Fruit fly (Drosophila melanogaster) whole organism, embryonic: ENCODE data around the gene Cyp313a4.
A peak's percentile ranks its signal among the peaks of the same experiment; 100 is the strongest.

Source experiments
- Atf6 ChIP-seq: fragments of 200-800 bp; sonication (Bioruptor generic); IDR thresholded peaks from 2 replicates; pipeline ENCODE4 v1.3.6; 2022; ENCODE audit warnings: missing biosample characterization, missing genetic modification characterization
- C15 ChIP-seq: fragments of 200-800 bp; sonication (Bioruptor generic); IDR thresholded peaks from 3 replicates; pipeline ENCODE4 v1.3.6; 2022; ENCODE audit warnings: missing biosample characterization, missing genetic modification characterization
- CG10209 ChIP-seq: fragments of 200-800 bp; sonication (Bioruptor generic); optimal IDR thresholded peaks from 3 replicates; lab custom pipeline; 2017; ENCODE audit warnings: missing biosample characterization, mild to moderate bottlenecking, missing genetic modification characterization, missing genetic modification reagents
- CG1024 ChIP-seq: fragments of 200-800 bp; sonication (Bioruptor generic); IDR thresholded peaks from 2 replicates; pipeline ENCODE4 v1.3.6; 2022; ENCODE audit warnings: missing biosample characterization, missing genetic modification characterization
- CG10321 ChIP-seq: fragments of 200-800 bp; sonication (Bioruptor generic); IDR thresholded peaks from 2 replicates; pipeline ENCODE4 v1.3.6; 2022; ENCODE audit warnings: missing biosample characterization, missing genetic modification characterization
- CG10979 ChIP-seq: fragments of 200-800 bp; sonication (Bioruptor generic); optimal IDR thresholded peaks from 2 replicates; lab custom pipeline; 2018; ENCODE audit warnings: missing biosample characterization, mild to moderate bottlenecking, missing genetic modification characterization, moderate library complexity
- CG1233 ChIP-seq: fragments of 200-800 bp; sonication (Bioruptor generic); optimal IDR thresholded peaks from 4 replicates; lab custom pipeline; 2018; ENCODE audit warnings: missing biosample characterization, mild to moderate bottlenecking, missing genetic modification characterization
- CG13296 ChIP-seq: fragments of 200-800 bp; sonication (Bioruptor generic); optimal IDR thresholded peaks from 3 replicates; lab custom pipeline; 2018; ENCODE audit warnings: missing biosample characterization, mild to moderate bottlenecking, missing genetic modification characterization
- CG15514 ChIP-seq: fragments of 200-800 bp; sonication (Bioruptor generic); optimal IDR thresholded peaks from 3 replicates; lab custom pipeline; 2017; ENCODE audit warnings: missing biosample characterization, missing genetic modification characterization, mild to moderate bottlenecking, moderate library complexity, missing genetic modification reagents
- CG2678 ChIP-seq: fragments of 200-800 bp; sonication (Bioruptor generic); optimal IDR thresholded peaks from 3 replicates; lab custom pipeline; 2019; ENCODE audit warnings: missing biosample characterization, mild to moderate bottlenecking, missing genetic modification characterization, moderate library complexity
- CG32767 ChIP-seq: fragments of 200-800 bp; sonication (Bioruptor generic); IDR thresholded peaks from 2 replicates; pipeline ENCODE4 v1.3.6; 2022; ENCODE audit warnings: missing biosample characterization, missing genetic modification characterization
- CG3995 ChIP-seq: fragments of 200-800 bp; sonication (Bioruptor generic); optimal IDR thresholded peaks from 3 replicates; lab custom pipeline; 2016; ENCODE audit warnings: missing biosample characterization, missing genetic modification characterization
- CG4360 ChIP-seq: fragments of 200-800 bp; sonication (Bioruptor generic); IDR thresholded peaks from 2 replicates; pipeline ENCODE4 v1.3.6; 2022; ENCODE audit warnings: missing biosample characterization, missing genetic modification characterization
- CG6791 ChIP-seq: fragments of 200-800 bp; sonication (Bioruptor generic); IDR thresholded peaks from 3 replicates; pipeline ENCODE4 v1.3.6; 2022; ENCODE audit warnings: missing biosample characterization, missing genetic modification characterization; ENCODE audit not compliant: partially characterized antibody
- CG7745 ChIP-seq: fragments of 200-800 bp; sonication (Bioruptor generic); optimal IDR thresholded peaks from 2 replicates; lab custom pipeline; 2018; ENCODE audit warnings: missing biosample characterization, mild to moderate bottlenecking, missing genetic modification characterization, moderate library complexity
- CG9797 ChIP-seq: fragments of 200-800 bp; sonication (Bioruptor generic); optimal IDR thresholded peaks from 3 replicates; lab custom pipeline; 2018; ENCODE audit warnings: missing biosample characterization, mild to moderate bottlenecking, missing genetic modification characterization
- D19B ChIP-seq: fragments of 200-800 bp; sonication (Bioruptor generic); optimal IDR thresholded peaks from 2 replicates; lab custom pipeline; 2017; ENCODE audit warnings: missing biosample characterization, mild to moderate bottlenecking, missing genetic modification characterization
- Gug ChIP-seq: fragments of 200-800 bp; sonication (Bioruptor generic); IDR thresholded peaks from 4 replicates; pipeline ENCODE4 v1.3.6; 2022; ENCODE audit warnings: missing biosample characterization, missing genetic modification characterization
- HLH3B ChIP-seq: fragments of 200-800 bp; sonication (Bioruptor generic); IDR thresholded peaks from 2 replicates; pipeline ENCODE4 v1.3.6; 2022; ENCODE audit warnings: missing biosample characterization, missing genetic modification characterization
- Hmx ChIP-seq: fragments of 200-800 bp; sonication (Bioruptor generic); optimal IDR thresholded peaks from 2 replicates; lab custom pipeline; 2016; ENCODE audit warnings: missing biosample characterization, missing genetic modification characterization
- Kr ChIP-seq: fragments of 200-800 bp; sonication (Bioruptor generic); optimal IDR thresholded peaks from 2 replicates; lab custom pipeline; 2017; ENCODE audit warnings: missing biosample characterization, mild to moderate bottlenecking, missing genetic modification characterization
- Lhr ChIP-seq: fragments of 200-800 bp; sonication (Bioruptor generic); optimal IDR thresholded peaks from 3 replicates; lab custom pipeline; 2017; ENCODE audit warnings: mild to moderate bottlenecking, missing biosample characterization, missing genetic modification reagents, missing genetic modification characterization
- Mrtf ChIP-seq: fragments of 200-800 bp; sonication (Bioruptor generic); IDR thresholded peaks from 3 replicates; pipeline ENCODE4 v1.3.6; 2022; ENCODE audit warnings: missing biosample characterization, missing genetic modification characterization
- NC2β ChIP-seq: fragments of 200-800 bp; sonication (Bioruptor generic); optimal IDR thresholded peaks from 2 replicates; lab custom pipeline; 2016; ENCODE audit warnings: missing biosample characterization, missing genetic modification characterization
- Nf-YB ChIP-seq: fragments of 200-800 bp; sonication (Bioruptor generic); optimal IDR thresholded peaks from 3 replicates; lab custom pipeline; 2019; ENCODE audit warnings: missing biosample characterization, mild to moderate bottlenecking, missing genetic modification characterization, moderate library complexity
- Optix ChIP-seq: fragments of 200-800 bp; sonication (Bioruptor generic); IDR thresholded peaks from 3 replicates; pipeline ENCODE4 v1.3.6; 2022; ENCODE audit warnings: missing biosample characterization, missing genetic modification characterization
- PHDP ChIP-seq: fragments of 200-800 bp; sonication (Bioruptor generic); optimal IDR thresholded peaks from 3 replicates; lab custom pipeline; 2018; ENCODE audit warnings: missing biosample characterization, mild to moderate bottlenecking, missing genetic modification characterization, moderate library complexity
- Sox100B ChIP-seq: fragments of 200-800 bp; sonication (Bioruptor generic); optimal IDR thresholded peaks from 3 replicates; lab custom pipeline; 2018; ENCODE audit warnings: missing biosample characterization, mild to moderate bottlenecking, missing genetic modification characterization
- ab ChIP-seq: fragments of 200-800 bp; sonication (Bioruptor generic); optimal IDR thresholded peaks from 2 replicates; lab custom pipeline; 2016; ENCODE audit warnings: missing biosample characterization, missing genetic modification characterization
- ara ChIP-seq: fragments of 200-800 bp; sonication (Bioruptor generic); IDR thresholded peaks from 2 replicates; pipeline ENCODE4 v1.3.6; 2022; ENCODE audit warnings: missing biosample characterization, missing genetic modification characterization
- br ChIP-seq: fragments of >200 bp; optimal IDR thresholded peaks from 2 replicates; lab custom pipeline; 2017
- cas ChIP-seq: fragments of 200-800 bp; sonication (Bioruptor generic); IDR thresholded peaks from 2 replicates; pipeline ENCODE4 v1.3.6; 2022; ENCODE audit warnings: missing biosample characterization, missing genetic modification characterization
- cg ChIP-seq: fragments of 200-800 bp; sonication (Bioruptor generic); optimal IDR thresholded peaks from 3 replicates; lab custom pipeline; 2019; ENCODE audit warnings: missing biosample characterization, mild to moderate bottlenecking, missing genetic modification characterization, moderate library complexity
- crol ChIP-seq: fragments of 200-800 bp; sonication (Bioruptor generic); IDR thresholded peaks from 2 replicates; pipeline ENCODE4 v1.3.6; 2022; ENCODE audit warnings: missing biosample characterization, missing genetic modification characterization
- grn ChIP-seq: fragments of 200-800 bp; sonication (Bioruptor generic); optimal IDR thresholded peaks from 3 replicates; lab custom pipeline; 2017; ENCODE audit warnings: missing biosample characterization, missing genetic modification characterization
- kah ChIP-seq: fragments of 200-800 bp; sonication (Bioruptor generic); optimal IDR thresholded peaks from 2 replicates; lab custom pipeline; 2018; ENCODE audit warnings: missing biosample characterization, mild to moderate bottlenecking, missing genetic modification characterization
- kay ChIP-seq: fragments of 200-800 bp; sonication (Bioruptor generic); optimal IDR thresholded peaks from 2 replicates; lab custom pipeline; 2016; ENCODE audit warnings: missing biosample characterization, missing genetic modification characterization
- kni ChIP-seq: fragments of 200-800 bp; sonication (Bioruptor generic); optimal IDR thresholded peaks from 3 replicates; lab custom pipeline; 2017; ENCODE audit warnings: mild to moderate bottlenecking, missing biosample characterization, missing genetic modification reagents, missing genetic modification characterization
- knrl ChIP-seq: fragments of 200-800 bp; sonication (Bioruptor generic); IDR thresholded peaks from 3 replicates; pipeline ENCODE4 v1.3.6; 2022; ENCODE audit warnings: missing biosample characterization, missing genetic modification characterization; ENCODE audit not compliant: partially characterized antibody
- lov ChIP-seq, 2 experiments: fragments of 200-800 bp in 1 of 2; fragments of >200 bp in 1 of 2; sonication (Bioruptor generic) in 1 of 2; IDR thresholded peaks in 1 of 2; optimal IDR thresholded peaks in 1 of 2; 2 replicates in 1 of 2; 3 replicates in 1 of 2; pipeline versions ENCODE4 v1.3.6 to Lab custom; 2017 to 2022; ENCODE audit warnings: missing biosample characterization in 1 of 2, missing genetic modification characterization in 1 of 2
- nerfin-2 ChIP-seq: fragments of 200-800 bp; sonication (Bioruptor generic); IDR thresholded peaks from 2 replicates; pipeline ENCODE4 v1.3.6; 2022; ENCODE audit warnings: missing biosample characterization, missing genetic modification characterization; ENCODE audit not compliant: partially characterized antibody
- prd ChIP-seq, 3 experiments: fragments of >200 bp in 2 of 3; fragments of 200-800 bp in 1 of 3; sonication (Bioruptor generic) in 1 of 3; optimal IDR thresholded peaks in 2 of 3; IDR thresholded peaks in 1 of 3; 2 replicates in 2 of 3; 3 replicates in 1 of 3; pipeline versions ENCODE4 v1.3.6 to Lab custom; 2017 to 2022; ENCODE audit warnings: missing biosample characterization in 1 of 3, missing genetic modification characterization in 1 of 3
- pros ChIP-seq: fragments of 200-800 bp; sonication (Bioruptor generic); optimal IDR thresholded peaks from 3 replicates; lab custom pipeline; 2019; ENCODE audit warnings: missing biosample characterization, mild to moderate bottlenecking, missing genetic modification characterization, moderate library complexity
- run ChIP-seq: fragments of 200-800 bp; sonication (Bioruptor generic); optimal IDR thresholded peaks from 3 replicates; lab custom pipeline; 2018; ENCODE audit warnings: missing biosample characterization, mild to moderate bottlenecking, missing genetic modification characterization
- sr ChIP-seq: fragments of 200-800 bp; sonication (Bioruptor generic); IDR thresholded peaks from 3 replicates; pipeline ENCODE4 v1.3.6; 2022; ENCODE audit warnings: missing biosample characterization, missing genetic modification characterization
- tgo ChIP-seq: fragments of 200-800 bp; sonication (Bioruptor generic); IDR thresholded peaks from 3 replicates; pipeline ENCODE4 v1.3.6; 2022; ENCODE audit warnings: missing biosample characterization, missing genetic modification characterization
- tx ChIP-seq: fragments of 200-800 bp; sonication (Bioruptor generic); optimal IDR thresholded peaks from 2 replicates; lab custom pipeline; 2016; ENCODE audit warnings: missing biosample characterization, missing genetic modification characterization
- vnd ChIP-seq: fragments of 200-800 bp; sonication (Bioruptor generic); IDR thresholded peaks from 3 replicates; pipeline ENCODE4 v1.3.6; 2022; ENCODE audit warnings: missing biosample characterization, missing genetic modification characterization; ENCODE audit not compliant: partially characterized antibody

The Cyp313a4 gene

DNA sequence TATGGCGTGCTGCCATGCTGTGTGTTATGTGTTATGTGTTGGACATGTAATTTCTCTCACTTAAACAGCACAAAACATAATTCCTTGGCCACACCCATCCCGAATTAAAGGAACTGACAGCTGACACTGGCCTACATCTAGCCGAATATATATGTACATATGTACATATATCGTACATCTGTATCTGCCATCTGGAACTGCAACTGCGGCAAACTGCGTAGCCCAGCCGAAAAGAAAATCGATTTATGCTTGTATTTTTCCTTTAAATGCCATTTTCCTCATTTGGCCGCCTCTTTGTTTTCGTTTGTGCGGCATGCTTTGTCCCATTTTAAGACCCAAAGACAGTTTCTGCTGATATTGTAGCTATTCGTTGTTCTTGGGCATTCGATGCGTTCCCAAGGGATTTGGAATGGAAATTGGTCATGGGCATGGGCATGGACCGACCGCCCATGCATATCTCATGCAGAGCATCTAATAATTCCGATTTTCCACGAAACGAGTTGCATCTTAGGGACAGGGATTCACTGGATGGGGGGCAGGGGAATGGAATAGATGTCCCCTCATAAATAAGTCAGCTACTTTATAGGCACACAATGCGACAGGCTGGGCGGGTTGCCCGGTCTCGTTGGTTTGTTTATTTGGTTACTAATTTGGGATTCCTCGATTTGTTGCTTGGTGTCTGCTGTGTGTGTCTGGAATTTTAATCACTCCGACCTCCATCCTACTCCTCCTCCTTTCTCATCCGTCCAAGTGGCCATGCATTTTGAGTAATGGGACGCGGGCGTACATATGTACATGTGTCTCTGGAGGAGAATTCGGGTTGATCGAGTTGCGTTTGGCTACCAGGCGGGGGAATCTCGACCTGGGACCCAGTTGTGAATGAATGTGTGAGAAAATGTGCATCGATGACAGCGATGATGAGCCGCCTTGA lies 31.8 kb downstream of the Cyp313a4 start (continued):
- no peak for TF ChIP-seq sr
- no peak for TF ChIP-seq tgo
- TF ChIP-seq Optix: no peak
- no peak for TF ChIP-seq run (tag; lab: Kevin White, UChicago)
- TF ChIP-seq CG7745 (tag; lab: Kevin White, UChicago): peak; percentile 58
- TF ChIP-seq CG15514 (GFP tag; lab: Kevin White, UChicago): no peak
- no peak for TF ChIP-seq CG13296
- no peak for TF ChIP-seq NC2β (GFP tag; lab: Kevin White, UChicago)
- TF ChIP-seq CG4360 (GFP tag; lab: Robert Waterston, UW): no peak
- TF ChIP-seq Lhr (GFP tag; lab: Kevin White, UChicago): no peak
- TF ChIP-seq CG1024: no peak
- no peak for TF ChIP-seq CG10209
- no peak for TF ChIP-seq CG2678
- TF ChIP-seq CG6791 (GFP tag; lab: Robert Waterston, UW): no peak
- peak; percentile 27 for TF ChIP-seq grn (GFP tag; lab: Kevin White, UChicago)
- TF ChIP-seq ab (GFP tag; lab: Kevin White, UChicago): no peak
- no peak for TF ChIP-seq CG32767 (GFP tag; lab: Robert Waterston, UW)
- TF ChIP-seq ara (GFP tag; lab: Robert Waterston, UW): no peak
- no peak for TF ChIP-seq cas (GFP tag; lab: Robert Waterston, UW)
- TF ChIP-seq CG3995 (GFP tag; lab: Kevin White, UChicago): no peak
- TF ChIP-seq knrl (GFP tag; lab: Robert Waterston, UW): no peak
- peak; percentile 75 for TF ChIP-seq pros (GFP tag; lab: Kevin White, UChicago)
- no peak for TF ChIP-seq Hmx (GFP tag; lab: Kevin White, UChicago)
- no peak for TF ChIP-seq tx (GFP tag; lab: Kevin White, UChicago)
- TF ChIP-seq CG1233: no peak
- TF ChIP-seq Gug (GFP tag; lab: Robert Waterston, UW): no peak
- TF ChIP-seq kah: peak; percentile 33
- no peak for TF ChIP-seq CG9797 (GFP tag; lab: Kevin White, UChicago)
- TF ChIP-seq prd (optimal IDR thresholded peaks at IDR 0.05; lab: Kevin White, UChicago): no peak
- 0 out of 3 replicates have a peak, but pooled peaks have one; percentile 44 for TF ChIP-seq prd (GFP tag; IDR thresholded peaks at IDR 0.05; lab: Robert Waterston, UW)
- no peak for TF ChIP-seq C15 (GFP tag; lab: Robert Waterston, UW)
- TF ChIP-seq Mrtf (GFP tag; lab: Robert Waterston, UW): no peak
- peak; percentile 1 for TF ChIP-seq Kr (GFP tag; lab: Kevin White, UChicago)
- TF ChIP-seq crol: peak; percentile 74; the same call in 1 of the 2 replicates
- TF ChIP-seq vnd (GFP tag; lab: Robert Waterston, UW): no peak
- no peak for TF ChIP-seq nerfin-2 (GFP tag; lab: Robert Waterston, UW)
- no peak for TF ChIP-seq lov (optimal IDR thresholded peaks at IDR 0.05; lab: Kevin White, UChicago)
- no peak for TF ChIP-seq lov (GFP tag; IDR thresholded peaks at IDR 0.05; lab: Robert Waterston, UW)
- no peak for TF ChIP-seq Atf6 (GFP tag; lab: Robert Waterston, UW)
- TF ChIP-seq CG10321 (GFP tag; lab: Robert Waterston, UW): no peak
- TF ChIP-seq cg (GFP tag; lab: Kevin White, UChicago): peak; percentile 10
- no peak for TF ChIP-seq HLH3B (GFP tag; lab: Robert Waterston, UW)
- peak; percentile 94 for TF ChIP-seq kni (GFP tag; lab: Kevin White, UChicago)
- no peak for TF ChIP-seq Nf-YB (GFP tag; lab: Kevin White, UChicago)
- TF ChIP-seq PHDP (tag; lab: Kevin White, UChicago): no peak
- no peak for TF ChIP-seq Sox100B (GFP tag; lab: Kevin White, UChicago)
- no peak for TF ChIP-seq kay
- TF ChIP-seq D19B (GFP tag; lab: Kevin White, UChicago): no peak
- no peak for TF ChIP-seq CG10979 (tag; lab: Kevin White, UChicago)
- no peak for TF ChIP-seq br (lab: Kevin White, UChicago)
